Worm (Caenorhabditis elegans): ENCODE data around the gene fln-2.
"Not testable (repeated sequence)": the region's sequence is repeated elsewhere in the genome, so short reads cannot be mapped to it uniquely, and the experiment has no call there.

DNA sequence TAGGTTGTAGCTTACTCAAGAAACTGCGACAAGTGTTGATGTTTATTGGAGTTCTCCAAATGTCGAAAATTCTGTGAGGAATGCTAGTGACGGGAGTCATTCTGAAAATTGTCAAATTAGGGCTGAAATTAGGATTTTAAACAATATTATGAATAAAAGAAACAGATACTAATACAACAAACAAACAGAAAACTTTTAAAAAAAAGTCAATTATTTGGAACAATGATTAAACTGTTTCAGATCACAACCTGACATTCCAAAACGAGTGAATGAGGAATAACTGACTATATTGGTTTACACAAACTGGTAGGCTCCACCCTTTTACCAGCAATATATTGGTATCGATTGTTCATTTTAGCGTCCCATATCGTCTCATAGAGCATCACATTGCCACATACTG, 63.3 kb downstream of the fln-2 start, which contains the start of gene ZK899.5:
- TF ChIP-seq elt-4 (tag; optimal IDR thresholded peaks at IDR 0.05); syd-9 (tag; optimal IDR thresholded peaks at IDR 0.05); rnt-1 (tag; optimal IDR thresholded peaks at IDR 0.05); ets-4 (tag; optimal IDR thresholded peaks at IDR 0.05); fkh-10 (GFP tag; optimal IDR thresholded peaks at IDR 0.05); K02D7.2 (tag; optimal IDR thresholded peaks at IDR 0.05); elt-2 (tag; optimal IDR thresholded peaks at IDR 0.05); ama-1 (optimal IDR thresholded peaks at IDR 0.05): not testable (repeated sequence)
